Worm (Caenorhabditis elegans): Measurements from ENCODE around the gene Y55D5A.4.

The Y55D5A.4 gene

ce11 chrIII:2982109-2982508, 7.7 kb downstream of the Y55D5A.4 start, which contains the start of gene Y55D5A.1:
TSS of gene Y55D5A.1 (plus strand) at chrIII:2982409.
- no peak for TF ChIP-seq fos-1 (tag; optimal IDR thresholded peaks at IDR 0.05)
- TF ChIP-seq ceh-82 (tag; optimal IDR thresholded peaks at IDR 0.05) = no peak
- no peak for TF ChIP-seq grh-1 (GFP tag; IDR thresholded peaks at IDR 0.05)
- TF ChIP-seq hpl-2 (GFP tag; optimal IDR thresholded peaks at IDR 0.05) = no peak
- TF ChIP-seq ztf-4 (tag; optimal IDR thresholded peaks at IDR 0.05) = no peak
- no peak for TF ChIP-seq snpc-4 (tag; optimal IDR thresholded peaks at IDR 0.05)
- no peak for TF ChIP-seq hlh-17 (GFP tag; optimal IDR thresholded peaks at IDR 0.05; ENCODE audit: borderline replicate concordance)
- TF ChIP-seq tlp-1 (tag; optimal IDR thresholded peaks at IDR 0.05) = no peak
- no peak for TF ChIP-seq lin-39 (tag; optimal IDR thresholded peaks at IDR 0.05)
- TF ChIP-seq nhr-237 (tag; optimal IDR thresholded peaks at IDR 0.05) = no peak
- TF ChIP-seq irx-1 (tag; optimal IDR thresholded peaks at IDR 0.05) = no peak
- TF ChIP-seq xbp-1 (tag; optimal IDR thresholded peaks at IDR 0.05) = no peak
- no peak for TF ChIP-seq lsy-2 (tag; optimal IDR thresholded peaks at IDR 0.05)
- no peak for TF ChIP-seq elt-2 (tag; optimal IDR thresholded peaks at IDR 0.05)
- no peak for TF ChIP-seq ama-1 (optimal IDR thresholded peaks at IDR 0.05)
- no peak for TF ChIP-seq nhr-76 (tag; optimal IDR thresholded peaks at IDR 0.05)
- no peak for TF ChIP-seq nhr-28 (tag; optimal IDR thresholded peaks at IDR 0.05)
- no peak for TF ChIP-seq efl-1 (optimal IDR thresholded peaks at IDR 0.05)
- no peak for TF ChIP-seq efl-1 (GFP tag; optimal IDR thresholded peaks at IDR 0.05 in 1 of 2)

ce11 chrIII:2980927-2981326, 8.9 kb downstream of the Y55D5A.4 start:
- TF ChIP-seq skn-1 (tag; optimal IDR thresholded peaks at IDR 0.05) (no peak), egl-13 (tag; optimal IDR thresholded peaks at IDR 0.05) (no peak), nhr-90 (tag; optimal IDR thresholded peaks at IDR 0.05; ENCODE audit: poor library complexity) (peak; percentile 10), efl-1 (optimal IDR thresholded peaks at IDR 0.05) (no peak), efl-1 (GFP tag; optimal IDR thresholded peaks at IDR 0.05 in 1 of 2) (peak in 1 of 2 experiments; percentile 38), elt-3 (tag; optimal IDR thresholded peaks at IDR 0.05) (peak in 1 of 6 experiments; percentile 71), blmp-1 (tag; optimal IDR thresholded peaks at IDR 0.05) (peak; percentile 7)

ce11 chrIII:2976176-2976575, 13.7 kb downstream of the Y55D5A.4 start:
- TF ChIP-seq nhr-12 (tag; optimal IDR thresholded peaks at IDR 0.05) (no peak), lin-13 (GFP tag; optimal IDR thresholded peaks at IDR 0.05) (no peak), fkh-8 (tag; optimal IDR thresholded peaks at IDR 0.05) (no peak), pqm-1 (tag; optimal IDR thresholded peaks at IDR 0.05) (no peak), egl-13 (tag; optimal IDR thresholded peaks at IDR 0.05) (no peak), lin-35 (GFP tag; optimal IDR thresholded peaks at IDR 0.05) (no peak)

- no peak for TF ChIP-seq F16B12.6 (tag; optimal IDR thresholded peaks at IDR 0.05)
- TF ChIP-seq ceh-88 (GFP tag; IDR thresholded peaks at IDR 0.05) = no peak
- no peak for TF ChIP-seq lin-15B (tag; optimal IDR thresholded peaks at IDR 0.05)
- no peak for TF ChIP-seq ets-5 (GFP tag; IDR thresholded peaks at IDR 0.05)
- no peak for TF ChIP-seq ces-1 (GFP tag; optimal IDR thresholded peaks at IDR 0.05)
- no peak for TF ChIP-seq lsy-2 (tag; optimal IDR thresholded peaks at IDR 0.05)
- no peak for TF ChIP-seq nhr-28 (tag; optimal IDR thresholded peaks at IDR 0.05)
- TF ChIP-seq nhr-19 (GFP tag; conservative IDR thresholded peaks at IDR 0.05) = no peak
- TF ChIP-seq unc-86 (tag; optimal IDR thresholded peaks at IDR 0.05) = no peak
- no peak for TF ChIP-seq rnt-1 (tag; optimal IDR thresholded peaks at IDR 0.05)
- no peak for TF ChIP-seq ama-1 (optimal IDR thresholded peaks at IDR 0.05)
- TF ChIP-seq dpl-1 (GFP tag; optimal IDR thresholded peaks at IDR 0.05) = no peak
- TF ChIP-seq skn-1 (tag; optimal IDR thresholded peaks at IDR 0.05) = no peak
- TF ChIP-seq xbp-1 (tag; optimal IDR thresholded peaks at IDR 0.05) = no peak
- TF ChIP-seq ztf-11 (tag; optimal IDR thresholded peaks at IDR 0.05) = no peak
- no peak for TF ChIP-seq isw-1 (GFP tag; IDR thresholded peaks at IDR 0.05)
These were observed 14.2 kb downstream of the Y55D5A.4 start, which contains the start of gene Y55D5A.3 for ce11 chrIII:2975689-2976088. TSS of gene Y55D5A.3 (minus strand) at chrIII:2975789.

Data from whole organism, L1 larva.